Fruit fly (Drosophila melanogaster) ovary, adult (tissue): ENCODE measurements around the gene lectin-21Ca.

Experiments
- CG17801 ChIP-seq: fragments of 200-800 bp; optimal IDR thresholded peaks from 2 replicates; lab custom pipeline; 2019; ENCODE audit warnings: missing biosample characterization, mild to moderate bottlenecking, missing genetic modification characterization, moderate library complexity; ENCODE audit not compliant: partially characterized antibody

The lectin-21Ca gene

DNA sequence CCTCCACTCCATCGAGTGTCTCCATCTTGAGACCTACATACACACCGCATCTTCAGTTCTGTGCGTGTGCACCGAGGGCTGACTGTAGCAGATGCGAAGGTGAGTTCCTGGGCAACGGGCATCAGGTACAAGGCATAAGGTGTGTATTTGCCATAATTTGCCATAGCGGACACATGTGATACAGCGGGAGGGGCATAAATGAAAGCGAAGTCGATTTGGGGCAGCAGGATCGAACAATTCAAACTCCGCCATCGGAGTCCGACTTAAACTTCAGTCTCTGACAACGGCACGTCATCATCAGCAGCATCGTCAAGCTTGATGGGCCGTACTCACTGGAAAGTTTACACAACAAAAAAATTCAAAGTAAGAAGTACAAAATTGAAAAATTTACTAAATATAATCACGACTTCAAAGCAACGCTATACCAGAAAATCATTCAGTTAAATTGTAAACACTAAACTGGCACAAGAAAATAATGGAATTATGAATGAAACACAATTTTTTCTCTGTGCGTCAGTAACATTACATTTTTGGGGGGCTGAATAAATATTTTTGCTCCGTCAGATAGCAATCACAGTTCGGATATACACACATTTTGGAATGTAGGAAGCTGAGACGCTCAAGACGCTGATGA, 44.6 kb downstream of the lectin-21Ca start:
- no peak for TF ChIP-seq CG17801

DNA sequence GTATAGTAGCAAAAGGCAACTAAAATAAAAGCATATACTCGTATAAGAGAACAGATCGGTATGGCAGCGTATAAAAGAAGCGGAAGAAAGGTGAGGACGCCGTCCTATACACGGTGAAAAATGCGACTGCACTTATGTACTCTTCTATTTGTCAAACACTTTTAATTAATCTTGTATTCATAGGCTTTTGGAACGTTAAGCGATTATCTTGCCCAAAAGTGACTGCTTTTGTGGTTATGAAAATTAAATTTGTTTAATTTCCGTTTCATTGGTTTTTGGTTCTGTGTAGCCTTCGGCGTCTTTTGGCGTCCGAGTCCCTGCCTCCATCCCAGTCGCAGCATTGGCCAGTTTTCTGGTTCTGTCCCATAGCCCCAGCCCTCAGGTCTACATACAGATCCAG, 46.4 kb downstream of the lectin-21Ca start:
- TF ChIP-seq CG17801, result no peak

dm6 chr2L:672301-672700, 47.9 kb downstream of the lectin-21Ca start:
- no peak for TF ChIP-seq CG17801

- no peak for TF ChIP-seq CG17801
Measured at dm6 chr2L:674923-675322, 50.5 kb downstream of the lectin-21Ca start.
